Worm (Caenorhabditis elegans) whole organism, L1 larva: Measurements from ENCODE around the gene C25E10.11.

Experiments
- C34B4.2 ChIP-seq: sonication (generic microtip); optimal IDR thresholded peaks from 2 replicates; lab custom pipeline; 2017; ENCODE audit warnings: mild to moderate bottlenecking, missing genetic modification characterization, missing compliant biosample characterization
- aly-2 ChIP-seq: fragments of 150-350 bp; optimal IDR thresholded peaks from 2 replicates; lab custom pipeline; 2014; ENCODE audit warnings: missing biosample characterization, missing genetic modification characterization
- ama-1 ChIP-seq: fragments of 150-350 bp; optimal IDR thresholded peaks from 2 replicates; lab custom pipeline; 2014
- elt-2 ChIP-seq: sonication (generic microtip); optimal IDR thresholded peaks from 2 replicates; lab custom pipeline; 2016; ENCODE audit warnings: missing genetic modification characterization, mild to moderate bottlenecking, inconsistent platforms, missing compliant biosample characterization, missing genetic modification reagents
- lsy-2 ChIP-seq, 2 experiments: fragments of 150-350 bp; optimal IDR thresholded peaks; 2 replicates each; lab custom pipeline; 2014; ENCODE audit warnings: missing biosample characterization in 2 of 2, missing genetic modification characterization in 2 of 2
- mep-1 ChIP-seq: fragments of 150-350 bp; optimal IDR thresholded peaks from 2 replicates; lab custom pipeline; 2014; ENCODE audit warnings: missing biosample characterization, missing genetic modification characterization
- nhr-11 ChIP-seq: fragments of 150-350 bp; optimal IDR thresholded peaks from 2 replicates; lab custom pipeline; 2014; ENCODE audit warnings: missing biosample characterization, missing genetic modification characterization
- rnt-1 ChIP-seq: sonication (generic microtip); optimal IDR thresholded peaks from 2 replicates; lab custom pipeline; 2016; ENCODE audit warnings: mild to moderate bottlenecking, missing genetic modification characterization, moderate library complexity, missing compliant biosample characterization
- tlp-1 ChIP-seq: fragments of 150-350 bp; optimal IDR thresholded peaks from 2 replicates; lab custom pipeline; 2014; ENCODE audit warnings: missing biosample characterization, missing genetic modification characterization
- unc-62 ChIP-seq: fragments of 150-350 bp; optimal IDR thresholded peaks from 2 replicates; lab custom pipeline; 2014; ENCODE audit warnings: missing biosample characterization, missing genetic modification reagents, missing genetic modification characterization

DNA sequence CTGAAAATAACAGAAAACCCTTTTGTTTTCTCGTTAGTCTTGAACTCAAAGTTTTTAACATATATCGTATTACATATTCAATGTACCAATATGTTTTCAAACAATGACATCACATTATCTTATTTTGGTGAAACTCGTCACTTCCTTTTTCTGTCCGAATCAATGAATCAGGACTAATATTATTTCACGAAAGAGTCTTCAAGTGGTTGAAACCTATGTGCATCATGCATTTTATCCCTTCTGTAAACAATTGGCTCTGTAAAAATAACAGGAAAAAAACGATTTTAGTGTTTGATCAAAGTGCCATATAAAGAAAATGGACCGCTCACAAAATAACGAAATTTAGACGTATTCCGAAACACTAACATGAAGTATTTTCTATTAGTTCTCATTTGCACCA is 49.7 kb upstream of the C25E10.11 start, which contains the start of gene F21C10.18:
- TF ChIP-seq nhr-11 (no peak), rnt-1 (no peak), C34B4.2 (no peak), elt-2 (tag; lab: Kevin White, UChicago) (no peak), ama-1 (lab: Kevin White, UChicago) (no peak), unc-62 (GFP tag; lab: Kevin White, UChicago) (no peak), aly-2 (no peak), lsy-2 (tag; optimal IDR thresholded peaks at IDR 0.05; lab: Kevin White, UChicago) (no peak), tlp-1 (tag; lab: Kevin White, UChicago) (no peak), mep-1 (tag; lab: Kevin White, UChicago) (no peak)
